Worm (Caenorhabditis elegans): Measurements from ENCODE around the gene T28A8.4.
"Not testable (repeated sequence)": the region's sequence is repeated elsewhere in the genome, so short reads cannot be mapped to it uniquely, and the experiment has no call there.

Gene T28A8.4

ce11 chrIII:13495571-13495970 is 7.9 kb upstream of the T28A8.4 start, which contains the start of gene T28A8.2:
T28A8.2 (minus strand) TSS chrIII:13495671.
- no peak for TF ChIP-seq ceh-9 (tag; optimal IDR thresholded peaks at IDR 0.05)
- TF ChIP-seq mml-1 (tag; optimal IDR thresholded peaks at IDR 0.05) = no peak
- no peak for TF ChIP-seq nhr-67 (tag; optimal IDR thresholded peaks at IDR 0.05)
- TF ChIP-seq eor-1 (tag; optimal IDR thresholded peaks at IDR 0.05) = no peak
- TF ChIP-seq nhr-77 (tag; optimal IDR thresholded peaks at IDR 0.05) = no peak
- no peak for TF ChIP-seq elt-1 (tag; optimal IDR thresholded peaks at IDR 0.05)
- TF ChIP-seq snpc-4 (tag; optimal IDR thresholded peaks at IDR 0.05) = no peak
- TF ChIP-seq fkh-10 (GFP tag; optimal IDR thresholded peaks at IDR 0.05) = no peak
- TF ChIP-seq jun-1 (tag; optimal IDR thresholded peaks at IDR 0.05) = no peak
- TF ChIP-seq fos-1 (tag; optimal IDR thresholded peaks at IDR 0.05) = no peak
- no peak for TF ChIP-seq ceh-16 (tag; optimal IDR thresholded peaks at IDR 0.05)
- TF ChIP-seq skn-1 (tag; optimal IDR thresholded peaks at IDR 0.05) = no peak
- no peak for TF ChIP-seq nhr-23 (tag; optimal IDR thresholded peaks at IDR 0.05)
- no peak for TF ChIP-seq nhr-11 (tag; optimal IDR thresholded peaks at IDR 0.05)
- TF ChIP-seq egl-27 (tag; optimal IDR thresholded peaks at IDR 0.05) = no peak
- no peak for TF ChIP-seq egl-5 (tag; optimal IDR thresholded peaks at IDR 0.05)
- no peak for TF ChIP-seq mdl-1 (tag; optimal IDR thresholded peaks at IDR 0.05)
- no peak for TF ChIP-seq elt-3 (tag; optimal IDR thresholded peaks at IDR 0.05)
- TF ChIP-seq pqm-1 (tag; optimal IDR thresholded peaks at IDR 0.05) = no peak
- TF ChIP-seq unc-39 (tag; optimal IDR thresholded peaks at IDR 0.05) = no peak

- TF ChIP-seq nhr-25, aly-2, tbx-2 (tag; optimal IDR thresholded peaks at IDR 0.05): not testable (repeated sequence)
Measured at ce11 chrIII:13498899-13499298, 4.6 kb upstream of the T28A8.4 start, which contains the start of gene T28A8.6. T28A8.6 (plus strand) TSS chrIII:13499199.

ce11 chrIII:13501599-13501998 is 1.9 kb upstream of the T28A8.4 start, which contains the start of gene T28A8.5:
T28A8.5 (plus strand) TSS chrIII:13501630.
- no peak for TF ChIP-seq nhr-237 (tag; optimal IDR thresholded peaks at IDR 0.05)
- no peak for TF ChIP-seq ama-1 (optimal IDR thresholded peaks at IDR 0.05)
- no peak for TF ChIP-seq elt-1 (tag; optimal IDR thresholded peaks at IDR 0.05)
- TF ChIP-seq ztf-11 (tag; optimal IDR thresholded peaks at IDR 0.05) = no peak
- no peak for TF ChIP-seq daf-12 (tag; optimal IDR thresholded peaks at IDR 0.05)
- no peak for TF ChIP-seq nhr-11 (tag; optimal IDR thresholded peaks at IDR 0.05)
- no peak for TF ChIP-seq nhr-25 (tag; optimal IDR thresholded peaks at IDR 0.05)
- no peak for TF ChIP-seq unc-39 (tag; optimal IDR thresholded peaks at IDR 0.05)
- TF ChIP-seq elt-2 (tag; optimal IDR thresholded peaks at IDR 0.05) = no peak
- no peak for TF ChIP-seq egl-5 (tag; optimal IDR thresholded peaks at IDR 0.05)
- TF ChIP-seq ZK546.5 (tag; optimal IDR thresholded peaks at IDR 0.05) = no peak

- TF ChIP-seq pqm-1 (tag; optimal IDR thresholded peaks at IDR 0.05) (no peak), ceh-16 (tag; optimal IDR thresholded peaks at IDR 0.05) (no peak), nhr-67 (tag; optimal IDR thresholded peaks at IDR 0.05) (no peak), nhr-28 (tag; optimal IDR thresholded peaks at IDR 0.05) (no peak), tbx-2 (tag; optimal IDR thresholded peaks at IDR 0.05) (no peak), mml-1 (tag; optimal IDR thresholded peaks at IDR 0.05) (no peak), eor-1 (tag; optimal IDR thresholded peaks at IDR 0.05) (no peak), jun-1 (tag; optimal IDR thresholded peaks at IDR 0.05) (no peak), skn-1 (tag; optimal IDR thresholded peaks at IDR 0.05) (no peak), nfya-1 (tag; optimal IDR thresholded peaks at IDR 0.05; ENCODE audit: insufficient read depth) (no peak), fkh-10 (GFP tag; optimal IDR thresholded peaks at IDR 0.05) (no peak)
Measured at ce11 chrIII:13502513-13502912, 966 bp upstream of the T28A8.4 start, which contains the start of gene T28A8.8. T28A8.8 (plus strand) TSS chrIII:13502813.

DNA sequence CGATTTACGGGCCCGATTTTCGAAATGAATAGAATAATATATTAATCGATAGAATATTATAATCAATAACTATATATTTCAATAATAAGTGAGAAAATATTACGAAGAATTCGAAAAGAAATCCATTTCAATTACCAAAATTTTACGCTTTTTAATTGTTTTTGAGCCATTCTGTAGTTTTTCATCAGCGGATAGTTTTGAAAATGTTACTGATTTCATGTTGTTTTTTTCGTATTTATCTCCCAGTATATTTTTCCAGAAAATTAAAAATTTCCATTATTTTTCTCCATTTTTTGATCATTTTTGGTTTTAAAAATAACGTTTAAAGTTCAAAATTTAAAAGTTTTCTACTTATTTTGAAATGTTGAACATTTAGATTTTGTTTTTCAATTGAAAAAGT is 2.2 kb downstream of the T28A8.4 start, which contains the start of gene T28A8.3:
T28A8.3 (plus strand) TSS at position 301 of the 400 bp plus-strand sequence.
- TF ChIP-seq mml-1 (tag; optimal IDR thresholded peaks at IDR 0.05) (no peak), unc-62 (GFP tag; optimal IDR thresholded peaks at IDR 0.05) (no peak), zag-1 (tag; optimal IDR thresholded peaks at IDR 0.05) (no peak), aly-2 (tag; optimal IDR thresholded peaks at IDR 0.05) (no peak), lsy-12 (tag; optimal IDR thresholded peaks at IDR 0.05) (no peak), lin-15B (tag; optimal IDR thresholded peaks at IDR 0.05) (no peak), sea-2 (GFP tag; optimal IDR thresholded peaks at IDR 0.05) (no peak), fkh-10 (GFP tag; optimal IDR thresholded peaks at IDR 0.05) (no peak), ceh-16 (tag; optimal IDR thresholded peaks at IDR 0.05) (no peak), ceh-9 (tag; optimal IDR thresholded peaks at IDR 0.05) (no peak), fkh-2 (tag; optimal IDR thresholded peaks at IDR 0.05) (no peak)

Measured in whole organism, L3 larva.